Worm (Caenorhabditis elegans) whole organism, L2 larva: ENCODE results near the gene srd-50.

ENCODE experiments used
- blmp-1 ChIP-seq: sonication (generic microtip); optimal IDR thresholded peaks from 2 replicates; lab custom pipeline; 2017; ENCODE audit warnings: missing genetic modification characterization, mild to moderate bottlenecking, missing compliant biosample characterization, antibody characterized with exemption, moderate library complexity; ENCODE audit not compliant: insufficient read depth
- nhr-11 ChIP-seq: fragments of 150-350 bp; optimal IDR thresholded peaks from 2 replicates; lab custom pipeline; 2014; ENCODE audit warnings: missing biosample characterization, missing genetic modification characterization

DNA sequence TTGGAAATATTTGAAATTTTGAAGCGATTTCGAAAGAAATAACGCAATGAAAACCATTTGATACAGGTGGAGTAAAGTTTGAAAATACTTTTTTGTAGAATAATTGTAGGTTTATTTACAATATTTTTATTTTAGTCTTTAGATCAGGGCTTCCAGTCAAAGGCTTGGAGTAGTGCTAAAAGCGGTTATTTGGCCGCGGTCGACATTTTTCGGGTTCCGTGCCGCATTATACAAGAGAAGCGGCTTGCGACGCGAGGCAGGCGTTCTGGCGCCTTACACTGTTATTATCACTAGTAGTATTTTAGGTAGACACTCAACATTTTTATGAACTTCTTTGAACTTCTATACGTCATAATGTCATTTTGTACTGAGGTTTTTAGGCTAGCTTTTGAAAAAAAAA, 24.9 kb upstream of the srd-50 start:
- TF ChIP-seq nhr-11 (tag; lab: Kevin White, UChicago) (no peak), blmp-1 (no peak)
